Worm (Caenorhabditis elegans) whole organism, L3 larva: Measurements from ENCODE around the gene scl-9.

Experiments
- ama-1 ChIP-seq: fragments of 150-350 bp; optimal IDR thresholded peaks from 2 replicates; lab custom pipeline; 2018
- daf-12 ChIP-seq: fragments of 150-350 bp; optimal IDR thresholded peaks from 2 replicates; lab custom pipeline; 2014; ENCODE audit warnings: missing biosample characterization, missing genetic modification reagents, missing genetic modification characterization
- egl-27 ChIP-seq: sonication (generic microtip); optimal IDR thresholded peaks from 4 replicates; lab custom pipeline; 2017; ENCODE audit warnings: missing biosample characterization, missing genetic modification reagents, missing genetic modification characterization
- elt-3 ChIP-seq, 3 experiments: fragments of 150-350 bp in 1 of 3; sonication (generic microtip) in 2 of 3; optimal IDR thresholded peaks; 2 replicates in 2 of 3; 4 replicates in 1 of 3; lab custom pipeline; 2014 to 2017; ENCODE audit warnings: missing biosample characterization in 3 of 3, missing genetic modification characterization in 3 of 3
- fkh-10 ChIP-seq: sonication (generic microtip); optimal IDR thresholded peaks from 2 replicates; lab custom pipeline; 2017; ENCODE audit warnings: missing biosample characterization, missing genetic modification reagents, missing genetic modification characterization
- jun-1 ChIP-seq: fragments of 150-350 bp; optimal IDR thresholded peaks from 2 replicates; lab custom pipeline; 2014; ENCODE audit warnings: missing biosample characterization, missing genetic modification reagents, missing genetic modification characterization
- nhr-12 ChIP-seq: fragments of 150-350 bp; optimal IDR thresholded peaks from 2 replicates; lab custom pipeline; 2014; ENCODE audit warnings: missing biosample characterization, missing genetic modification characterization
- nhr-237 ChIP-seq: fragments of 150-350 bp; optimal IDR thresholded peaks from 2 replicates; lab custom pipeline; 2014; ENCODE audit warnings: missing biosample characterization, missing genetic modification characterization
- nhr-28 ChIP-seq: fragments of 150-350 bp; optimal IDR thresholded peaks from 2 replicates; lab custom pipeline; 2014; ENCODE audit warnings: missing biosample characterization, missing genetic modification characterization
- ztf-11 ChIP-seq: fragments of 150-350 bp; optimal IDR thresholded peaks from 2 replicates; lab custom pipeline; 2014; ENCODE audit warnings: missing biosample characterization, missing genetic modification characterization

DNA sequence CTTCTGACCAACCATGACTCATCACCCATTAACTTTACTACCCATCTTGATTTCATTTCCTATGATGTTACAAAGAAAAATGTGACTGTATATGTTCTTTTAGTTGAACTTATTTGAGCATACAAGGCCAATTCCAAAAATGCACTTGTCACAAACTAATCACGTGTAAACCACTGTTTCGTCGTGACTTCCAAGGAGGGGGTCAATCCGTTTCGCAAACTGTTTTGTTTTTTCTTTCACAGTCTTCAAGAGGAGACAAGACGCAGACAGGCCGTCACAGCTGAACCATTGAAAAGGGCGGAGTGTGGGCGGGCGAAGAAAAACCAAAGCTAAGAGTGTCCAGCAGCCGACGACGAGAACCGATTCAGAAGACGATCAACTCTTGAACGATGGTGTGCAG is 32.2 kb downstream of the scl-9 start, which contains the start of gene C39E9.8:
- TF ChIP-seq fkh-10 (GFP tag; lab: Kevin White, UChicago) (no peak), elt-3 (tag; optimal IDR thresholded peaks at IDR 0.05; lab: Kevin White, UChicago) (no peak), egl-27 (no peak), ama-1 (lab: Kevin White, UChicago) (no peak), nhr-28 (tag; lab: Kevin White, UChicago) (no peak), ztf-11 (tag; lab: Kevin White, UChicago) (no peak), nhr-237 (tag; lab: Kevin White, UChicago) (no peak), daf-12 (tag; lab: Kevin White, UChicago) (no peak), nhr-12 (no peak), jun-1 (no peak)
